Worm (Caenorhabditis elegans): ENCODE measurements around the gene mrpl-41.

DNA sequence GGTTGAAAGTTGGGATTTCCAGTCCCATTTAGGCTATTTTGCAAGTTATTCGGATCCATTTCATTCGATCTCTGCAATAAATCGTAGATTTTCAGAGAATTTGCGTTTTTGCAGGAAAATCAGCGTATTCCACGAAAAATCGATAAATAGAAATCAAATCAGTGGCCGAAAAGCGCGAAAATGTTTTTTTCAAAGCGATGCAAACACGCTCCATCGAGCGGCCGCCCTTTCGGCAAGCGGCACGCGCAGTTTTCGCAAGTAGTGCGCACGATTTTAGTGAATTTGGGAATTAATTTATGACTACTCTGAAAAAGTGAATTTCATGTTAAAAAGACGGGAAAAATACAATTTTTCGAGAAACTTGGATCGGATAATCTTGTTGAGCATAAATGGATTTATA lies 33.6 kb upstream of the mrpl-41 start:
- TF ChIP-seq ztf-11 (tag; optimal IDR thresholded peaks at IDR 0.05) (peak; percentile 48 to 93), rnt-1 (tag; optimal IDR thresholded peaks at IDR 0.05) (peak; percentile 98), nhr-76 (tag; optimal IDR thresholded peaks at IDR 0.05) (peak; percentile 58), jun-1 (tag; optimal IDR thresholded peaks at IDR 0.05) (peak; percentile 90), nhr-85 (tag) (peak; percentile 97), ceh-63 (GFP tag; optimal IDR thresholded peaks at IDR 0.05) (peak; percentile 11), elt-3 (tag; optimal IDR thresholded peaks at IDR 0.05) (peak in 5 of 6 experiments; percentile 39 to 94 (median 62)), snpc-4 (tag; optimal IDR thresholded peaks at IDR 0.05) (peak; percentile 92), ama-1 (optimal IDR thresholded peaks at IDR 0.05) (no peak), aha-1 (tag; optimal IDR thresholded peaks at IDR 0.05) (peak; percentile 50), aly-2 (tag; optimal IDR thresholded peaks at IDR 0.05) (peak; percentile 69), nhr-12 (tag; optimal IDR thresholded peaks at IDR 0.05) (no peak), lin-13 (GFP tag; optimal IDR thresholded peaks at IDR 0.05) (peak; percentile 98)
